Worm (Caenorhabditis elegans): ENCODE results near the gene nas-33.
A peak's percentile ranks its signal among the peaks of the same experiment; 100 is the strongest.

nas-33 gene

ce11 chrX:6429552-6429951 is 25.5 kb downstream of the nas-33 start:
- no peak for TF ChIP-seq sdc-2 (tag; optimal IDR thresholded peaks at IDR 0.05)
- TF ChIP-seq unc-86 (tag; optimal IDR thresholded peaks at IDR 0.05): no peak
- TF ChIP-seq hlh-6 (tag; optimal IDR thresholded peaks at IDR 0.05): no peak
- no peak for TF ChIP-seq pha-4 (tag; optimal IDR thresholded peaks at IDR 0.05)
- TF ChIP-seq che-1 (tag; optimal IDR thresholded peaks at IDR 0.05): no peak
- no peak for TF ChIP-seq hlh-15 (tag; optimal IDR thresholded peaks at IDR 0.05)
- TF ChIP-seq zip-5 (tag; optimal IDR thresholded peaks at IDR 0.05): no peak
- no peak for TF ChIP-seq ceh-31 (tag; optimal IDR thresholded peaks at IDR 0.05)
- TF ChIP-seq syd-9 (tag; optimal IDR thresholded peaks at IDR 0.05): no peak
- no peak for TF ChIP-seq nfya-1 (tag; optimal IDR thresholded peaks at IDR 0.05)
- TF ChIP-seq fkh-10 (GFP tag; optimal IDR thresholded peaks at IDR 0.05): no peak

DNA sequence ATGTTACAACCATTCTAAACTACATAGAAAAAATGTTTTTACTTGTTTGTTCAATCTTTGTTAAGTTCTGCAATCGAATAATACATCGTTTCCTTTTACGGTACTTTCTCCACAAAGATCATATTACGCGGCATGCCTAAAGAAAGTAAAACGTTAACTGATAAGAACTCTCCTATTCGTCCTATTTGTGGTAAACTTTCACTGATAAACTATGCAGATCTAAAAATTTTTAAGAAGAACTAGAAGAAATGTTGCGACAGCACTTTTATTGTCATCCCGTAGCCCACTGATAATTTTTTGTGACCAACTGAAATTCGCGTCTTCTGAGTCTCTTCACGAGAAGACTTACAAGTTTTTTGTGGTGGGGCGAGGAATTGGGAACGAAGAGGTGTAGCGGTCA is 27.9 kb downstream of the nas-33 start:
- TF ChIP-seq sox-2 (GFP tag; IDR thresholded peaks at IDR 0.05): no peak

ce11 chrX:6420681-6421080 is 34.4 kb downstream of the nas-33 start, which contains the start of gene K10C2.12:
Gene K10C2.12 (minus strand): TSS chrX:6420781.
- TF ChIP-seq ceh-31 (tag; optimal IDR thresholded peaks at IDR 0.05) (no peak), ztf-16 (tag; optimal IDR thresholded peaks at IDR 0.05) (no peak), lin-11 (tag; optimal IDR thresholded peaks at IDR 0.05) (no peak), hlh-6 (tag; optimal IDR thresholded peaks at IDR 0.05) (no peak), che-1 (tag; optimal IDR thresholded peaks at IDR 0.05) (no peak), zip-5 (tag; optimal IDR thresholded peaks at IDR 0.05) (no peak), pqm-1 (tag; optimal IDR thresholded peaks at IDR 0.05) (no peak), ceh-14 (tag; optimal IDR thresholded peaks at IDR 0.05) (no peak), lim-6 (tag; optimal IDR thresholded peaks at IDR 0.05) (no peak), dmd-4 (tag; optimal IDR thresholded peaks at IDR 0.05; ENCODE audit: borderline replicate concordance) (no peak), madf-2 (tag; optimal IDR thresholded peaks at IDR 0.05) (no peak), ceh-6 (GFP tag; optimal IDR thresholded peaks at IDR 0.05) (no peak), odd-2 (tag; optimal IDR thresholded peaks at IDR 0.05) (no peak), tbx-2 (tag; optimal IDR thresholded peaks at IDR 0.05) (no peak), pax-1 (tag; optimal IDR thresholded peaks at IDR 0.05) (no peak), ets-4 (tag; optimal IDR thresholded peaks at IDR 0.05) (no peak), hlh-15 (tag; optimal IDR thresholded peaks at IDR 0.05) (no peak), ceh-19 (GFP tag; optimal IDR thresholded peaks at IDR 0.05) (no peak), tbx-7 (tag; optimal IDR thresholded peaks at IDR 0.05) (no peak), pag-3 (tag; optimal IDR thresholded peaks at IDR 0.05; ENCODE audit: borderline replicate concordance) (no peak)

DNA sequence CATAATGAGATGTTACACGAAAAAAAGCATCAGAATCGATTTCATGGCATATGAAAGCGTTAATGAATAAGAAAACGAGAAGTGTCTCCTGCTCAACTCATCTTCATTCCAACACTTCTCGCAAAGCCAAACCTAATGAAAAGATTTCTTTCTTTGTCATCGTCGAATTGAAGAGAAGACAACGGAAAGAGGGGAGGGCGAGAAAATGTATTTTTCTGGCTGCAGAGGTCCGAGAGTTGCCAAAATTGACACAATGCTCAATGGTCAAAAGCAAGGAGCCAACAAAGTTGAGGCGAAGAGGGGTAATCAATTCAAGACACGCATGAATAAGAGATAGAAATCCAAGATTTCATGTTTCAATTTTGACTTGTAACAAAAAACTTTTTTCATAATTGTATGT is 35.9 kb downstream of the nas-33 start:
- no peak for TF ChIP-seq ceh-45 (GFP tag; IDR thresholded peaks at IDR 0.05)
- TF ChIP-seq unc-42 (tag; optimal IDR thresholded peaks at IDR 0.05): peak; percentile 81

DNA sequence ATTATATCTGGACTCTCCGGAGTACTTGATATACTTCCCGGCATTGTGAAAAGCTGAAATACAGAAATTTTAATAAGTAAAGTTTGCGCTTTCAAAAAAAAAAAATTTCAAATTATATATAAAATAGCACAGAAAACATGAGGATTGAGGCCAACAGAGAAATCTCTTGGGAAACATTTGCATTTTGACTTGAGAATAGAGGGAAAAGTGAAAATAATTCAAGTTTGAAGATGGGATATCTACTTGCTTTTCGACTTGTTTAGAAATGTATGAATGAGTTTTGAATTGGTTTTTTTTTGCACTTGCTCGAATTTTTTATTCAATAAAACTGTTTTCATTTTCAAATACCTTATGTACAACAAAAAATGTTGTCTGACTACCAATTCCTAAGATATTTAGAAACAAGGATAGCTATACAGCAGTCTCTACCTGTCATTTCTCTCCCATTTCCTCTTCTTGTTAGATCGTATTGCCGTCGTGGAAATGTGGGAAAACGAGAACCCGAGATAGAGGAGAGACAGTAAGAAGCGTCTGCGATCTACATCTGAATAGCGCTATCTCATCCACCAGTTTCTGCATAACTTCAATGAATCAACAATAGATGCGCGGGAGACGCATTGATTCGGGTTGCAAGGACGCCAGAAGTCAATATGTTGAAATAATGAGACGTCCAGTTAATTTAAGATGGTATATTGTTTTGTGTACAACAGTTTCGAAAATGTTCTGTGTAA is 38.5 kb downstream of the nas-33 start, which contains the start of gene T22E5.6:
Gene T22E5.6, minus strand, starts transcription at position 51 of the 731 bp plus-strand sequence.
- TF ChIP-seq ceh-48 (tag; optimal IDR thresholded peaks at IDR 0.05) (no peak), hlh-30 (tag; optimal IDR thresholded peaks at IDR 0.05; ENCODE audit: insufficient read depth) (no peak), Y22D7AL.16 (tag; optimal IDR thresholded peaks at IDR 0.05) (no peak), tbx-7 (tag; optimal IDR thresholded peaks at IDR 0.05) (no peak), ets-4 (tag; optimal IDR thresholded peaks at IDR 0.05) (no peak), rnt-1 (tag; optimal IDR thresholded peaks at IDR 0.05) (no peak), ztf-16 (tag; optimal IDR thresholded peaks at IDR 0.05) (no peak), pha-4 (tag; optimal IDR thresholded peaks at IDR 0.05) (no peak), unc-42 (tag; optimal IDR thresholded peaks at IDR 0.05) (no peak), ttx-3 (tag; optimal IDR thresholded peaks at IDR 0.05) (no peak), gmeb-2 (tag; optimal IDR thresholded peaks at IDR 0.05) (no peak), hlh-13 (GFP tag; optimal IDR thresholded peaks at IDR 0.05) (no peak), ceh-14 (tag; optimal IDR thresholded peaks at IDR 0.05) (no peak), dve-1 (tag; optimal IDR thresholded peaks at IDR 0.05) (no peak), npax-4 (tag; optimal IDR thresholded peaks at IDR 0.05) (no peak), ceh-31 (tag; optimal IDR thresholded peaks at IDR 0.05) (no peak)

All from whole organism, late embryonic.